Comparison of ENCODE assay signal across 1 fruit fly cellular context in the genomic region with DNA sequence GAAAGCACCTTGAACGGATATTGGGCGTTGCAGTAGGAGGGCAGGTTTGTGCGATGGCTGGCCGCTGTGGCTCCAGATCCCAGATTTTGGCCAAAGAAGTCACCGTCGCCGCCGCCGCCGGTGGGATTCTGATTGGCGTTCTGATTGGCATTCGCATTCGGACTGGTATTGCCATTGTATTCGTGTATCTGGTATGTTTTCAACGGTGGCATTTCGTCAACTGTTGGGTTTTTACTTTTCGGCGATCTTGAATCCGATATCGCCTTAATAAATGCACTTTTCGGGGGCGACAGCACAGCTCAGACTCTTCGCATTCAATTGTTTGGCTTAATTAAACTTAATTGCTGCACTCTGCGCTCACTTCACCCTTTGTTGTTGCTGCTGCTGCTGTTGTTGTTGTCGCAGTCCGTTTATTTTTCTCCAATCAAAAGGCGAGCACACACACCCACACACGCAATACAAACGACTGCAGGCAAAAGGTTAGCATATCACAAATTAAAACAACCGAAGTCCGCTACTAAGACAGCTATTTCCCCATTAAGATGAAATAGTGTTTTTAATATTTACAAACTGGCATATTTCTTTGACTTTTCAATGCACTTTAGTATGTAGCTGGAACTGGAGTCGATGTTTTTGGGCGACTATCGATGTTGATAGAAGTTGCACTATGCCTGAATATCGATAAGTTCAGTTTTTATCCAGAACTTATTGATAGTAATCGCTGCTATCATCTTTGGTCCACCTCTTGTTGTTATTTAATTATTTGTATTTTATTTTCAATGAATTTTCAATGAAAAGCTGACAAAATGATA.
A peak's percentile ranks its signal among the peaks of the same experiment; 100 is the strongest.
TF ChIP-seq lines count a peak whose summit lies in the region.

Gene CG9426 (minus strand): TSS at position 643 of the 812 bp plus-strand sequence.
Gene mRF1 (plus strand): TSS at position 699 of the 812 bp plus-strand sequence.

TF ChIP-seq in whole organism, embryonic, 481 proteins besides CTCF, POLR2A, EP300 and RAD21 (continued from another document):
- peak; percentile 85; the same call in 1 of the 2 replicates for TF ChIP-seq CG2129 (GFP tag; IDR thresholded peaks at IDR 0.05; lab: Robert Waterston, UW; ENCODE audit: partially characterized antibody)
- no peak for TF ChIP-seq Tbp (GFP tag; optimal IDR thresholded peaks at IDR 0.05; lab: Kevin White, UChicago)
- no peak for TF ChIP-seq CG31224 (GFP tag; IDR thresholded peaks at IDR 0.05; lab: Robert Waterston, UW)
- no peak for TF ChIP-seq ewg (GFP tag; optimal IDR thresholded peaks at IDR 0.05; lab: Kevin White, UChicago)
- no peak for TF ChIP-seq slou (GFP tag; optimal IDR thresholded peaks at IDR 0.05; lab: Kevin White, UChicago)
- no peak for TF ChIP-seq wdn (GFP tag; IDR thresholded peaks at IDR 0.05; lab: Robert Waterston, UW)
- no peak for TF ChIP-seq CG11696 (GFP tag; IDR thresholded peaks at IDR 0.05; lab: Robert Waterston, UW)
- no peak for TF ChIP-seq CG3163 (GFP tag; optimal IDR thresholded peaks at IDR 0.05; lab: Kevin White, UChicago)
- TF ChIP-seq sqz (GFP tag; optimal IDR thresholded peaks at IDR 0.05; lab: Kevin White, UChicago): no peak
- peak; percentile 20 for TF ChIP-seq zfh2 (GFP tag; optimal IDR thresholded peaks at IDR 0.05; lab: Kevin White, UChicago)
- no peak for TF ChIP-seq bsh (GFP tag; optimal IDR thresholded peaks at IDR 0.05; lab: Kevin White, UChicago)
- TF ChIP-seq CG7928 (GFP tag; optimal IDR thresholded peaks at IDR 0.05; lab: Kevin White, UChicago): no peak
- TF ChIP-seq Hey (tag; optimal IDR thresholded peaks at IDR 0.05; lab: Kevin White, UChicago): no peak
- TF ChIP-seq Rfx (GFP tag; IDR thresholded peaks at IDR 0.05; lab: Robert Waterston, UW): peak; percentile 42
- no peak for TF ChIP-seq wor (GFP tag; IDR thresholded peaks at IDR 0.05; lab: Robert Waterston, UW)
- no peak for TF ChIP-seq chif (GFP tag; optimal IDR thresholded peaks at IDR 0.05; lab: Kevin White, UChicago)
- no peak for TF ChIP-seq CG10959 (GFP tag; IDR thresholded peaks at IDR 0.05; lab: Robert Waterston, UW)
- TF ChIP-seq BEAF-32 (GFP tag; optimal IDR thresholded peaks at IDR 0.05; lab: Kevin White, UChicago): peak; percentile 95
- peak; percentile 50 for TF ChIP-seq nmo (GFP tag; optimal IDR thresholded peaks at IDR 0.05; lab: Kevin White, UChicago)
- TF ChIP-seq NFAT (GFP tag; IDR thresholded peaks at IDR 0.05; lab: Robert Waterston, UW): no peak
- TF ChIP-seq CG7745 (tag; optimal IDR thresholded peaks at IDR 0.05; lab: Kevin White, UChicago): no peak
- no peak for TF ChIP-seq CG12942 (GFP tag; optimal IDR thresholded peaks at IDR 0.05; lab: Kevin White, UChicago)
- TF ChIP-seq Rx (GFP tag; IDR thresholded peaks at IDR 0.05; lab: Robert Waterston, UW): no peak
- no peak for TF ChIP-seq jumu (GFP tag; optimal IDR thresholded peaks at IDR 0.05; lab: Kevin White, UChicago)
- TF ChIP-seq gfzf (GFP tag; optimal IDR thresholded peaks at IDR 0.05; lab: Kevin White, UChicago): peak; percentile 49
- TF ChIP-seq Six4 (GFP tag; optimal IDR thresholded peaks at IDR 0.05; lab: Kevin White, UChicago): no peak
- TF ChIP-seq CG6654 (GFP tag; optimal IDR thresholded peaks at IDR 0.05; lab: Kevin White, UChicago): no peak
- peak; percentile 88 for TF ChIP-seq sens (GFP tag; lab: Kevin White, UChicago)
- TF ChIP-seq dan (GFP tag; IDR thresholded peaks at IDR 0.05; lab: Robert Waterston, UW): no peak
- TF ChIP-seq CG11085 (GFP tag; IDR thresholded peaks at IDR 0.05; lab: Robert Waterston, UW): no peak
- peak; percentile 98 for TF ChIP-seq nerfin-2 (GFP tag; IDR thresholded peaks at IDR 0.05; lab: Robert Waterston, UW; ENCODE audit: partially characterized antibody)
- peak; percentile 59 for TF ChIP-seq Sin3A (optimal IDR thresholded peaks at IDR 0.05; lab: Kevin White, UChicago)
- no peak for TF ChIP-seq CG11398 (GFP tag; optimal IDR thresholded peaks at IDR 0.05; lab: Kevin White, UChicago)
- no peak for TF ChIP-seq Oli (tag; optimal IDR thresholded peaks at IDR 0.05; lab: Kevin White, UChicago)
- no peak for TF ChIP-seq usp (GFP tag; optimal IDR thresholded peaks at IDR 0.05; lab: Kevin White, UChicago)
- no peak for TF ChIP-seq CG4282 (GFP tag; optimal IDR thresholded peaks at IDR 0.05; lab: Kevin White, UChicago)
TF ChIP-seq in whole organism, embryonic: peak in this region for 145.
